Worm (Caenorhabditis elegans) whole organism, young adult: Measurements from ENCODE around the gene wdr-83.

Source experiments
- Y53F4B.3 ChIP-seq: fragments of 200-800 bp; sonication (Bioruptor generic); IDR thresholded peaks from 2 replicates; pipeline ENCODE4 v1.3.6; 2022; ENCODE audit warnings: missing genetic modification reagents, missing genetic modification characterization, missing compliant biosample characterization
- akir-1 ChIP-seq: fragments of 200-800 bp; sonication (Bioruptor generic); optimal IDR thresholded peaks from 2 replicates; lab custom pipeline; 2018; ENCODE audit warnings: mild to moderate bottlenecking, missing genetic modification characterization, moderate library complexity, missing compliant biosample characterization
- aptf-3 ChIP-seq: fragments of 200-800 bp; sonication (Bioruptor generic); IDR thresholded peaks from 2 replicates; pipeline ENCODE4 v1.3.6; 2022; ENCODE audit warnings: missing genetic modification characterization, missing compliant biosample characterization
- atf-7 ChIP-seq: sonication (generic microtip); optimal IDR thresholded peaks from 2 replicates; lab custom pipeline; 2017; ENCODE audit warnings: mild to moderate bottlenecking, missing genetic modification characterization, missing compliant biosample characterization
- bed-1 ChIP-seq: fragments of 200-800 bp; sonication (Bioruptor generic); IDR thresholded peaks from 2 replicates; pipeline ENCODE4 v1.3.6; 2022; ENCODE audit warnings: missing genetic modification reagents, missing genetic modification characterization, missing compliant biosample characterization
- cebp-1 ChIP-seq, 2 experiments: fragments of 200-800 bp in 1 of 2; sonication (Bioruptor generic) in 1 of 2; sonication (generic microtip) in 1 of 2; IDR thresholded peaks in 1 of 2; optimal IDR thresholded peaks in 1 of 2; 2 replicates each; pipeline versions ENCODE4 v1.3.6 to Lab custom; 2017 to 2022; ENCODE audit warnings: missing compliant biosample characterization in 2 of 2, missing genetic modification characterization in 2 of 2, mild to moderate bottlenecking in 1 of 2, missing genetic modification reagents in 1 of 2, moderate library complexity in 1 of 2
- ceh-100 ChIP-seq: fragments of 200-800 bp; sonication (Bioruptor generic); IDR thresholded peaks from 2 replicates; pipeline ENCODE4 v1.3.6; 2022; ENCODE audit warnings: missing genetic modification reagents, missing genetic modification characterization, missing compliant biosample characterization
- madf-10 ChIP-seq: sonication (generic microtip); optimal IDR thresholded peaks from 2 replicates; lab custom pipeline; 2016; ENCODE audit warnings: mild to moderate bottlenecking, missing genetic modification characterization, missing compliant biosample characterization
- mel-28 ChIP-seq: sonication (generic microtip); optimal IDR thresholded peaks from 2 replicates; lab custom pipeline; 2016; ENCODE audit warnings: borderline replicate concordance, mild to moderate bottlenecking, missing genetic modification characterization, missing compliant biosample characterization
- nhr-27 ChIP-seq: fragments of 200-800 bp; sonication (Bioruptor generic); optimal IDR thresholded peaks from 2 replicates; lab custom pipeline; 2018; ENCODE audit warnings: mild to moderate bottlenecking, missing genetic modification characterization, moderate library complexity, missing compliant biosample characterization
- pha-4 ChIP-seq: fragments of 150-350 bp; sonication (generic microtip); optimal IDR thresholded peaks from 2 replicates; lab custom pipeline; 2014; ENCODE audit warnings: missing biosample characterization, missing genetic modification reagents, missing genetic modification characterization
- snpc-1.1 ChIP-seq: sonication (generic microtip); optimal IDR thresholded peaks from 2 replicates; lab custom pipeline; 2017; ENCODE audit warnings: missing genetic modification characterization, mild to moderate bottlenecking, missing compliant biosample characterization, antibody characterized with exemption, moderate library complexity, missing genotype, missing genetic modification reagents; ENCODE audit not compliant: insufficient read depth
- snpc-4 ChIP-seq, 5 experiments: fragments of 150-350 bp in 1 of 5; sonication (generic microtip) in 4 of 5; optimal IDR thresholded peaks; 2 replicates each; lab custom pipeline; 2014 to 2018; ENCODE audit warnings: missing genetic modification characterization in 5 of 5, missing biosample characterization in 3 of 5, antibody characterized with exemption in 2 of 5, mild to moderate bottlenecking in 2 of 5, missing compliant biosample characterization in 2 of 5, missing genotype in 2 of 5, moderate library complexity in 2 of 5, missing genetic modification reagents in 1 of 5

DNA sequence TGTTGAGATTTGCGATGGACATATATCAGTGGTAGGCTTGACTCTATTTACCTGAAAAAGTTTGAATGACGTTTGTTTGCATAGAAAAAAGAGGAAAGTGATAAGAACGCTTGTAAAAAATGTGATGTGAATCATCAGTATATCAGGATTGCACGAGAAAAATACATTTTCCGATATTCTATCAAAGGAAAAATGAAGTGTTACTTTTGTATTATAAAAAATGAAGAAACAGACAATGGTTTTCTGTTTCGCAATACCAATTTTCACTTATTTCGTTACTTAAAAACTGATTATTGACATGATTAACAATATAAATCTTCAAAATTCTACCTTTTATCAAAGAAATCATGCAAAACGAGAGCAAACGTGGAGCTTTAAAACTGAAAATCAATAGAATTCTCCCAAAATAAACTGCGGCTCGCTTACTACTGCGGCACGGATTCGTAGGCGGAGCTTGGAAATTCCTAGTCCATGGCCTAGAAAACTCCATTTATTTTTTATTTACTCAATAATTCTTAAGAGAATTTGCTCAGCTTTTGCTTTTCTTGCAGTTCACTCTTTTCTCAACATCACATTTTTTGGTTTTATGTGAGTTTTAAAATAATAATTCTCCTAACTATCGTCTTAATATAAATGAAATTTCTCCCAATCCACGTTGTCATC is 37.9 kb downstream of the wdr-83 start, which contains the start of the genes eif-1 and vps-24:
- no peak for TF ChIP-seq akir-1 (GFP tag; lab: Kevin White, UChicago)
- peak; percentile 18; the same call in 1 of the 2 replicates for TF ChIP-seq ceh-100 (GFP tag; lab: Robert Waterston, UW)
- no peak for TF ChIP-seq bed-1 (GFP tag; lab: Robert Waterston, UW)
- no peak for TF ChIP-seq snpc-4 (GFP tag; optimal IDR thresholded peaks at IDR 0.05; lab: Kevin White, UChicago)
- peak in 2 of 4 experiments; percentile 14 for TF ChIP-seq snpc-4 (tag; optimal IDR thresholded peaks at IDR 0.05; lab: Kevin White, UChicago)
- no peak for TF ChIP-seq pha-4 (tag; lab: Kevin White, UChicago)
- TF ChIP-seq atf-7 (tag; lab: Kevin White, UChicago) = no peak
- no peak for TF ChIP-seq snpc-1.1 (tag; lab: Kevin White, UChicago)
- no peak for TF ChIP-seq mel-28
- no peak for TF ChIP-seq Y53F4B.3 (GFP tag; lab: Robert Waterston, UW)
- no peak for TF ChIP-seq nhr-27 (tag; lab: Kevin White, UChicago)
- no peak for TF ChIP-seq aptf-3 (GFP tag; lab: Robert Waterston, UW)
- TF ChIP-seq cebp-1 (GFP tag; IDR thresholded peaks at IDR 0.05; lab: Robert Waterston, UW) = no peak
- TF ChIP-seq cebp-1 (tag; optimal IDR thresholded peaks at IDR 0.05; lab: Kevin White, UChicago) = peak; percentile 45
- TF ChIP-seq madf-10 = no peak
